Worm (Caenorhabditis elegans): ENCODE data around the gene nhr-27.

The nhr-27 gene

ce11 chrX:12759642-12760041 lies 48.5 kb downstream of the nhr-27 start:
- no peak for TF ChIP-seq ZK546.5 (tag; optimal IDR thresholded peaks at IDR 0.05)
- no peak for TF ChIP-seq lin-11 (tag; optimal IDR thresholded peaks at IDR 0.05)
- TF ChIP-seq nhr-6 (tag; optimal IDR thresholded peaks at IDR 0.05), result no peak
- peak; percentile 90 for TF ChIP-seq sma-9 (GFP tag; optimal IDR thresholded peaks at IDR 0.05)
- TF ChIP-seq sma-9 (tag; optimal IDR thresholded peaks at IDR 0.05), result no peak
- peak; percentile 57 for TF ChIP-seq F13H6.1 (tag; optimal IDR thresholded peaks at IDR 0.05)
- TF ChIP-seq gmeb-1 (tag; optimal IDR thresholded peaks at IDR 0.05), result peak; percentile 38
- TF ChIP-seq nhr-21 (tag; optimal IDR thresholded peaks at IDR 0.05), result peak; percentile 65
- TF ChIP-seq lin-39 (tag; optimal IDR thresholded peaks at IDR 0.05), result no peak
- no peak for TF ChIP-seq mab-5 (tag; optimal IDR thresholded peaks at IDR 0.05)
- no peak for TF ChIP-seq sem-4 (tag; optimal IDR thresholded peaks at IDR 0.05)
- no peak for TF ChIP-seq C34F6.9 (tag; optimal IDR thresholded peaks at IDR 0.05)
- peak; percentile 83 for TF ChIP-seq blmp-1 (tag; optimal IDR thresholded peaks at IDR 0.05; ENCODE audit: insufficient read depth)
- peak; percentile 92 for TF ChIP-seq fos-1 (tag; optimal IDR thresholded peaks at IDR 0.05)
- TF ChIP-seq dmd-4 (tag; optimal IDR thresholded peaks at IDR 0.05), result no peak
- no peak for TF ChIP-seq elt-3 (tag; optimal IDR thresholded peaks at IDR 0.05)
- TF ChIP-seq sma-3 (GFP tag; optimal IDR thresholded peaks at IDR 0.05), result peak; percentile 68
- no peak for TF ChIP-seq nhr-25 (tag; optimal IDR thresholded peaks at IDR 0.05)
- no peak for TF ChIP-seq nhr-23 (tag; optimal IDR thresholded peaks at IDR 0.05)
- peak; percentile 70 for TF ChIP-seq crh-2 (tag; optimal IDR thresholded peaks at IDR 0.05)
- no peak for TF ChIP-seq nhr-11 (tag; optimal IDR thresholded peaks at IDR 0.05)
- no peak for TF ChIP-seq lsy-2 (tag; optimal IDR thresholded peaks at IDR 0.05)
- no peak for TF ChIP-seq alr-1 (tag; optimal IDR thresholded peaks at IDR 0.05)
- TF ChIP-seq ceh-82 (tag; optimal IDR thresholded peaks at IDR 0.05), result no peak
- peak; percentile 25 for TF ChIP-seq Y55F3AM.14 (GFP tag; optimal IDR thresholded peaks at IDR 0.05)
- peak; percentile 65 to 85 for TF ChIP-seq mdl-1 (tag; optimal IDR thresholded peaks at IDR 0.05)
- TF ChIP-seq nhr-77 (tag; optimal IDR thresholded peaks at IDR 0.05), result no peak
- TF ChIP-seq nhr-129 (tag; optimal IDR thresholded peaks at IDR 0.05), result peak; percentile 45
- no peak for TF ChIP-seq nhr-10 (tag; optimal IDR thresholded peaks at IDR 0.05)

DNA sequence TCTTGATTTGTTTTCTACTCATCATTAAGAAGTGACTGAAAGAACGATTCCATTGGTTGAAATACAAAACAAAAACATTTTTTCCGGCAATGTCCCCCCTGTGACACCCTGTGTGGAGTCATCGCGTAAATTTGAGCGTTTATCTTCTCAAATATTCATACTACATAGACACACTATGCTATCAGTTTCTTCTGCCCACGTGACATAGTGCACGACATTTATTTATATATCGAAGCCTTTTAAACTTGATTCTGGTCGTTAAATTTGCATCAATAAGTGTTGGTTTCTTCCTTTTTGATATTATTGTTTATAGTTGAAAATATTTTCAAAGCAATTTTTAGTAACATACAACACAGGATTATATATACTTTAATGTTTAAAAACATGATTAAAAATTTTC lies 49.1 kb downstream of the nhr-27 start:
- peak; percentile 4 for TF ChIP-seq fos-1 (tag; optimal IDR thresholded peaks at IDR 0.05)
- TF ChIP-seq ceh-16 (tag; optimal IDR thresholded peaks at IDR 0.05), result no peak
- peak; percentile 65 for TF ChIP-seq sma-9 (GFP tag; optimal IDR thresholded peaks at IDR 0.05)
- no peak for TF ChIP-seq sma-9 (tag; optimal IDR thresholded peaks at IDR 0.05)

DNA sequence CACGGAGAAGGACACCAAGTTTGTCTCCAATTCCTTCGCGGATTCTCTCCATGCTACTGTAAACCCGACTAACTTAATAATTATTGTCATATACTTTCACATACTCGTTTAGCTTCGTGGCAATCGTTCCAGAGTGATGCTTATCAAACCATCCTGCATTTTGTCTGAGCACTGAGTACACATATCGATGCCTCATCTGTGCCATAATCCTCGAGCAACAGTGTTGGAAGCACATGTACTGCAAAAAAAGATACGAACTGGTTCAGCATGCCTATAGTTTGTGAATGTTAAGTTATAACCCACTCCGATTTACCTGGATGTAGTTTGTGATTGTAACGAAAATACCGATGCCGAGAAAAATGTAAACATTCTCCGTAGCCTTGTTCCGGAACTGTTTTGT lies 53.1 kb downstream of the nhr-27 start:
- no peak for TF ChIP-seq ama-1 (optimal IDR thresholded peaks at IDR 0.05)
- no peak for TF ChIP-seq nhr-23 (tag; optimal IDR thresholded peaks at IDR 0.05)
- no peak for TF ChIP-seq nhr-12 (tag; optimal IDR thresholded peaks at IDR 0.05)
- no peak for TF ChIP-seq egl-27 (tag; optimal IDR thresholded peaks at IDR 0.05)
- no peak for TF ChIP-seq unc-39 (tag; optimal IDR thresholded peaks at IDR 0.05)
- TF ChIP-seq gmeb-1 (tag; optimal IDR thresholded peaks at IDR 0.05), result no peak
- TF ChIP-seq ZK546.5 (tag; optimal IDR thresholded peaks at IDR 0.05), result no peak
- TF ChIP-seq dmd-4 (tag; optimal IDR thresholded peaks at IDR 0.05), result no peak
- TF ChIP-seq nhr-237 (tag; optimal IDR thresholded peaks at IDR 0.05), result no peak
- no peak for TF ChIP-seq sma-9 (GFP tag; optimal IDR thresholded peaks at IDR 0.05)
- no peak for TF ChIP-seq sma-9 (tag; optimal IDR thresholded peaks at IDR 0.05)
- no peak for TF ChIP-seq R02D3.7 (tag; optimal IDR thresholded peaks at IDR 0.05)
- no peak for TF ChIP-seq peb-1 (tag; optimal IDR thresholded peaks at IDR 0.05)
- no peak for TF ChIP-seq unc-55 (GFP tag; optimal IDR thresholded peaks at IDR 0.05)
- no peak for TF ChIP-seq nhr-10 (tag; optimal IDR thresholded peaks at IDR 0.05)
- TF ChIP-seq mbf-1 (tag; optimal IDR thresholded peaks at IDR 0.05), result no peak
- no peak for TF ChIP-seq ceh-16 (tag; optimal IDR thresholded peaks at IDR 0.05)
- no peak for TF ChIP-seq elt-3 (tag; optimal IDR thresholded peaks at IDR 0.05)
- no peak for TF ChIP-seq C34F6.9 (tag; optimal IDR thresholded peaks at IDR 0.05)
- no peak for TF ChIP-seq nhr-129 (tag; optimal IDR thresholded peaks at IDR 0.05)
- no peak for TF ChIP-seq nhr-25 (tag; optimal IDR thresholded peaks at IDR 0.05)

- no peak for TF ChIP-seq gmeb-1 (tag; optimal IDR thresholded peaks at IDR 0.05)
- TF ChIP-seq crh-2 (tag; optimal IDR thresholded peaks at IDR 0.05), result no peak
- no peak for TF ChIP-seq mbf-1 (tag; optimal IDR thresholded peaks at IDR 0.05)
- no peak for TF ChIP-seq nhr-21 (tag; optimal IDR thresholded peaks at IDR 0.05)
- no peak for TF ChIP-seq lin-11 (tag; optimal IDR thresholded peaks at IDR 0.05)
- no peak for TF ChIP-seq C34F6.9 (tag; optimal IDR thresholded peaks at IDR 0.05)
- no peak for TF ChIP-seq snpc-4 (tag; optimal IDR thresholded peaks at IDR 0.05)
- TF ChIP-seq unc-62 (GFP tag; optimal IDR thresholded peaks at IDR 0.05), result no peak
- no peak for TF ChIP-seq nhr-129 (tag; optimal IDR thresholded peaks at IDR 0.05)
- no peak for TF ChIP-seq fos-1 (tag; optimal IDR thresholded peaks at IDR 0.05)
- no peak for TF ChIP-seq ceh-82 (tag; optimal IDR thresholded peaks at IDR 0.05)
- no peak for TF ChIP-seq nhr-6 (tag; optimal IDR thresholded peaks at IDR 0.05)
- no peak for TF ChIP-seq Y55F3AM.14 (GFP tag; optimal IDR thresholded peaks at IDR 0.05)
- no peak for TF ChIP-seq sma-3 (GFP tag; optimal IDR thresholded peaks at IDR 0.05)
- no peak for TF ChIP-seq F13H6.1 (tag; optimal IDR thresholded peaks at IDR 0.05)
- no peak for TF ChIP-seq aly-2 (tag; optimal IDR thresholded peaks at IDR 0.05)
- no peak for TF ChIP-seq ztf-11 (tag; optimal IDR thresholded peaks at IDR 0.05)
- no peak for TF ChIP-seq lin-39 (tag; optimal IDR thresholded peaks at IDR 0.05)
- TF ChIP-seq ceh-16 (tag; optimal IDR thresholded peaks at IDR 0.05), result no peak
Measured at ce11 chrX:12754043-12754442, 54.1 kb downstream of the nhr-27 start.

Data from whole organism, L2 larva.